Worm (Caenorhabditis elegans) whole organism, L3 larva: Measurements from ENCODE around the gene F19H8.2.

Source experiments
- R02D3.7 ChIP-seq: fragments of 150-350 bp; optimal IDR thresholded peaks from 2 replicates; lab custom pipeline; 2014; ENCODE audit warnings: missing biosample characterization, missing genetic modification characterization
- ZK546.5 ChIP-seq: sonication (generic microtip); optimal IDR thresholded peaks from 2 replicates; lab custom pipeline; 2017; ENCODE audit warnings: missing biosample characterization, missing genetic modification characterization
- ceh-28 ChIP-seq: fragments of 150-350 bp; optimal IDR thresholded peaks from 2 replicates; lab custom pipeline; 2014; ENCODE audit warnings: missing biosample characterization, missing genetic modification reagents, missing genetic modification characterization
- ceh-82 ChIP-seq: fragments of 150-350 bp; optimal IDR thresholded peaks from 2 replicates; lab custom pipeline; 2014; ENCODE audit warnings: missing biosample characterization, missing genetic modification characterization
- egl-27 ChIP-seq: sonication (generic microtip); optimal IDR thresholded peaks from 4 replicates; lab custom pipeline; 2017; ENCODE audit warnings: missing biosample characterization, missing genetic modification reagents, missing genetic modification characterization
- egl-5 ChIP-seq: fragments of 150-350 bp; optimal IDR thresholded peaks from 2 replicates; lab custom pipeline; 2017; ENCODE audit warnings: missing biosample characterization, missing genetic modification reagents, missing genetic modification characterization, inconsistent platforms
- elt-2 ChIP-seq: sonication (generic microtip); optimal IDR thresholded peaks from 2 replicates; lab custom pipeline; 2016; ENCODE audit warnings: missing genetic modification reagents, mild to moderate bottlenecking, missing genetic modification characterization, missing compliant biosample characterization
- fkh-10 ChIP-seq: sonication (generic microtip); optimal IDR thresholded peaks from 2 replicates; lab custom pipeline; 2017; ENCODE audit warnings: missing biosample characterization, missing genetic modification reagents, missing genetic modification characterization
- hmg-11 ChIP-seq: sonication (generic microtip); optimal IDR thresholded peaks from 2 replicates; lab custom pipeline; 2016; ENCODE audit warnings: missing genetic modification characterization, missing compliant biosample characterization
- jun-1 ChIP-seq: fragments of 150-350 bp; optimal IDR thresholded peaks from 2 replicates; lab custom pipeline; 2014; ENCODE audit warnings: missing biosample characterization, missing genetic modification reagents, missing genetic modification characterization
- lin-15B ChIP-seq: fragments of 150-350 bp; optimal IDR thresholded peaks from 2 replicates; lab custom pipeline; 2014; ENCODE audit warnings: missing biosample characterization, missing genetic modification characterization
- lsy-12 ChIP-seq: sonication (generic microtip); optimal IDR thresholded peaks from 2 replicates; lab custom pipeline; 2016; ENCODE audit warnings: mild to moderate bottlenecking, missing genetic modification characterization, missing compliant biosample characterization
- mdl-1 ChIP-seq: fragments of 150-350 bp; optimal IDR thresholded peaks from 2 replicates; lab custom pipeline; 2014; ENCODE audit warnings: missing biosample characterization, missing genetic modification characterization
- nfya-1 ChIP-seq: sonication (generic microtip); optimal IDR thresholded peaks from 2 replicates; lab custom pipeline; 2017; ENCODE audit warnings: missing genetic modification characterization, mild to moderate bottlenecking, missing compliant biosample characterization, antibody characterized with exemption, moderate library complexity; ENCODE audit not compliant: insufficient read depth
- nhr-11 ChIP-seq: fragments of 150-350 bp; optimal IDR thresholded peaks from 2 replicates; lab custom pipeline; 2014; ENCODE audit warnings: missing biosample characterization, missing genetic modification characterization
- nhr-23 ChIP-seq: fragments of 150-350 bp; optimal IDR thresholded peaks from 2 replicates; lab custom pipeline; 2014; ENCODE audit warnings: missing biosample characterization, missing genetic modification reagents, missing genetic modification characterization
- nhr-25 ChIP-seq: sonication (generic microtip); optimal IDR thresholded peaks from 2 replicates; lab custom pipeline; 2017; ENCODE audit warnings: missing biosample characterization, missing genetic modification characterization
- nhr-43 ChIP-seq: sonication (generic microtip); optimal IDR thresholded peaks from 2 replicates; lab custom pipeline; 2016; ENCODE audit warnings: mild to moderate bottlenecking, missing genetic modification characterization, missing compliant biosample characterization; ENCODE audit not compliant: poor library complexity, severe bottlenecking
- nhr-77 ChIP-seq: fragments of 150-350 bp; optimal IDR thresholded peaks from 2 replicates; lab custom pipeline; 2014; ENCODE audit warnings: missing biosample characterization, missing genetic modification characterization
- pha-4 ChIP-seq: fragments of 150-350 bp; optimal IDR thresholded peaks from 2 replicates; lab custom pipeline; 2014; ENCODE audit warnings: missing biosample characterization, missing genetic modification reagents, missing genetic modification characterization
- pqm-1 ChIP-seq: fragments of 150-350 bp; optimal IDR thresholded peaks from 2 replicates; lab custom pipeline; 2017; ENCODE audit warnings: missing biosample characterization, missing genetic modification characterization, inconsistent platforms
- skn-1 ChIP-seq: fragments of 150-350 bp; optimal IDR thresholded peaks from 2 replicates; lab custom pipeline; 2014; ENCODE audit warnings: missing biosample characterization, missing genetic modification characterization
- snpc-4 ChIP-seq: fragments of 150-350 bp; optimal IDR thresholded peaks from 2 replicates; lab custom pipeline; 2014; ENCODE audit warnings: missing biosample characterization, missing genetic modification characterization
- tbx-2 ChIP-seq: sonication (generic microtip); optimal IDR thresholded peaks from 2 replicates; lab custom pipeline; 2016; ENCODE audit warnings: mild to moderate bottlenecking, missing genetic modification characterization, missing compliant biosample characterization

F19H8.2 gene

ce11 chrII:14561549-14562115 lies 44.0 kb downstream of the F19H8.2 start, which contains the start of gene mog-4:
TSS of gene mog-4 (minus strand) at chrII:14561599.
- peak; percentile 90 for TF ChIP-seq nhr-77 (tag; lab: Kevin White, UChicago)
- peak; percentile 80 for TF ChIP-seq skn-1 (tag; lab: Kevin White, UChicago)
- TF ChIP-seq snpc-4 (tag; lab: Kevin White, UChicago), result peak; percentile 58
- TF ChIP-seq egl-5 (tag; lab: Kevin White, UChicago), result peak; percentile 76
- TF ChIP-seq nhr-43 (tag; lab: Kevin White, UChicago), result peak; percentile 98
- TF ChIP-seq fkh-10, result peak; percentile 17
- TF ChIP-seq R02D3.7 (tag; lab: Kevin White, UChicago), result peak; percentile 79
- TF ChIP-seq mdl-1 (tag; lab: Kevin White, UChicago), result peak; percentile 1
- TF ChIP-seq tbx-2 (tag; lab: Kevin White, UChicago), result peak; percentile 92
- peak; percentile 93 for TF ChIP-seq nhr-23 (tag; lab: Kevin White, UChicago)
- peak; percentile 81 for TF ChIP-seq elt-2 (tag; lab: Kevin White, UChicago)
- peak; percentile 86 for TF ChIP-seq hmg-11 (tag; lab: Kevin White, UChicago)
- TF ChIP-seq ceh-28 (tag; lab: Kevin White, UChicago), result peak; percentile 75
- TF ChIP-seq lsy-12 (tag; lab: Kevin White, UChicago), result peak; percentile 97
- TF ChIP-seq nhr-11 (tag; lab: Kevin White, UChicago), result peak; percentile 79
- TF ChIP-seq lin-15B, result peak; percentile 87
- TF ChIP-seq egl-27 (tag; lab: Kevin White, UChicago), result peak; percentile 31
- peak; percentile 80 for TF ChIP-seq jun-1
- peak; percentile 68 for TF ChIP-seq pqm-1 (tag; lab: Kevin White, UChicago)
- TF ChIP-seq nfya-1 (tag; lab: Kevin White, UChicago), result peak; percentile 89
- TF ChIP-seq ceh-82 (tag; lab: Kevin White, UChicago), result peak; percentile 32
- TF ChIP-seq ZK546.5 (tag; lab: Kevin White, UChicago), result peak; percentile 42
- peak; percentile 49 for TF ChIP-seq nhr-25
- peak; percentile 83 for TF ChIP-seq pha-4

- TF ChIP-seq egl-5 (tag; lab: Kevin White, UChicago), result no peak
- TF ChIP-seq fkh-10, result peak; percentile 51
- TF ChIP-seq, all 47 proteins: peak for 1
These were observed 50.6 kb downstream of the F19H8.2 start for ce11 chrII:14555019-14555418.
